Worm (Caenorhabditis elegans) whole organism, late embryonic: ENCODE measurements around the gene Y32F6A.5.

ENCODE experiments used
- C08G9.2 ChIP-seq: sonication (generic microtip); optimal IDR thresholded peaks from 2 replicates; lab custom pipeline; 2016; ENCODE audit warnings: mild to moderate bottlenecking, missing genetic modification characterization, moderate library complexity, missing compliant biosample characterization
- C38D4.7 ChIP-seq: fragments of 200-800 bp; sonication (Bioruptor generic); optimal IDR thresholded peaks from 2 replicates; lab custom pipeline; 2018; ENCODE audit warnings: mild to moderate bottlenecking, missing genetic modification characterization, moderate library complexity, missing compliant biosample characterization
- F13H6.1 ChIP-seq: sonication (generic microtip); optimal IDR thresholded peaks from 2 replicates; lab custom pipeline; 2016; ENCODE audit warnings: missing genetic modification characterization, missing compliant biosample characterization
- K02D7.2 ChIP-seq: sonication (generic microtip); optimal IDR thresholded peaks from 2 replicates; lab custom pipeline; 2017; ENCODE audit warnings: mild to moderate bottlenecking, missing genetic modification characterization, missing compliant biosample characterization
- T23F11.4 ChIP-seq: fragments of 200-800 bp; sonication (Bioruptor generic); optimal IDR thresholded peaks from 2 replicates; lab custom pipeline; 2018; ENCODE audit warnings: mild to moderate bottlenecking, missing genetic modification characterization, missing compliant biosample characterization
- Y22D7AL.16 ChIP-seq: sonication (generic microtip); optimal IDR thresholded peaks from 2 replicates; lab custom pipeline; 2016; ENCODE audit warnings: missing genetic modification characterization, missing compliant biosample characterization
- ceh-14 ChIP-seq: sonication (generic microtip); optimal IDR thresholded peaks from 2 replicates; lab custom pipeline; 2016; ENCODE audit warnings: missing genotype, missing genetic modification characterization, missing compliant biosample characterization
- ceh-18 ChIP-seq: sonication (generic microtip); optimal IDR thresholded peaks from 2 replicates; lab custom pipeline; 2016; ENCODE audit warnings: missing genetic modification characterization, missing compliant biosample characterization
- ceh-2 ChIP-seq: sonication (generic microtip); optimal IDR thresholded peaks from 2 replicates; lab custom pipeline; 2016; ENCODE audit warnings: missing genotype, missing genetic modification characterization, missing compliant biosample characterization
- ceh-22 ChIP-seq: sonication (generic microtip); optimal IDR thresholded peaks from 2 replicates; lab custom pipeline; 2017; ENCODE audit warnings: missing biosample characterization, missing genetic modification characterization
- ceh-31 ChIP-seq: sonication (generic microtip); optimal IDR thresholded peaks from 2 replicates; lab custom pipeline; 2016; ENCODE audit warnings: missing genetic modification characterization, missing compliant biosample characterization
- ceh-45 ChIP-seq: fragments of 200-800 bp; sonication (Bioruptor generic); IDR thresholded peaks from 2 replicates; pipeline ENCODE4 v1.3.6; 2022; ENCODE audit warnings: missing genetic modification reagents, missing genetic modification characterization, missing compliant biosample characterization
- ceh-48 ChIP-seq: sonication (generic microtip); optimal IDR thresholded peaks from 2 replicates; lab custom pipeline; 2016; ENCODE audit warnings: missing genetic modification characterization, inconsistent platforms, missing compliant biosample characterization
- ceh-6 ChIP-seq: fragments of 200-800 bp; sonication (Bioruptor generic); optimal IDR thresholded peaks from 2 replicates; lab custom pipeline; 2018; ENCODE audit warnings: mild to moderate bottlenecking, missing genetic modification characterization, missing compliant biosample characterization
- ceh-9 ChIP-seq: sonication (generic microtip); optimal IDR thresholded peaks from 2 replicates; lab custom pipeline; 2016; ENCODE audit warnings: mild to moderate bottlenecking, missing genetic modification characterization, inconsistent platforms, missing compliant biosample characterization
- che-1 ChIP-seq: sonication (generic microtip); optimal IDR thresholded peaks from 2 replicates; lab custom pipeline; 2016; ENCODE audit warnings: mild to moderate bottlenecking, missing genetic modification characterization, missing compliant biosample characterization
- dve-1 ChIP-seq: sonication (generic microtip); optimal IDR thresholded peaks from 2 replicates; lab custom pipeline; 2017; ENCODE audit warnings: antibody characterized with exemption, mild to moderate bottlenecking, missing genetic modification characterization, missing compliant biosample characterization
- elt-2 ChIP-seq: sonication (generic microtip); optimal IDR thresholded peaks from 2 replicates; lab custom pipeline; 2016; ENCODE audit warnings: missing genetic modification reagents, missing genetic modification characterization, missing compliant biosample characterization
- elt-4 ChIP-seq: sonication (generic microtip); optimal IDR thresholded peaks from 2 replicates; lab custom pipeline; 2016; ENCODE audit warnings: missing genetic modification characterization, missing compliant biosample characterization
- eyg-1 ChIP-seq: sonication (generic microtip); optimal IDR thresholded peaks from 2 replicates; lab custom pipeline; 2016; ENCODE audit warnings: missing genotype, missing genetic modification characterization, missing compliant biosample characterization
- fkh-10 ChIP-seq: fragments of 150-350 bp; optimal IDR thresholded peaks from 2 replicates; lab custom pipeline; 2014; ENCODE audit warnings: missing biosample characterization, missing genetic modification reagents, missing genetic modification characterization
- lim-6 ChIP-seq: sonication (generic microtip); optimal IDR thresholded peaks from 2 replicates; lab custom pipeline; 2016; ENCODE audit warnings: missing genetic modification characterization, missing compliant biosample characterization
- lin-11 ChIP-seq: fragments of 200-800 bp; sonication (Bioruptor generic); optimal IDR thresholded peaks from 2 replicates; lab custom pipeline; 2018; ENCODE audit warnings: mild to moderate bottlenecking, missing genetic modification characterization, missing compliant biosample characterization
- nhr-232 ChIP-seq: sonication (generic microtip); optimal IDR thresholded peaks from 2 replicates; lab custom pipeline; 2016; ENCODE audit warnings: missing genetic modification characterization, missing compliant biosample characterization
- npax-4 ChIP-seq: sonication (generic microtip); optimal IDR thresholded peaks from 2 replicates; lab custom pipeline; 2016; ENCODE audit warnings: missing genetic modification characterization, missing compliant biosample characterization
- odd-2 ChIP-seq: sonication (generic microtip); optimal IDR thresholded peaks from 2 replicates; lab custom pipeline; 2017; ENCODE audit warnings: antibody characterized with exemption, mild to moderate bottlenecking, missing genetic modification characterization, missing compliant biosample characterization
- pat-9 ChIP-seq: fragments of 200-800 bp; sonication (Bioruptor generic); optimal IDR thresholded peaks from 2 replicates; lab custom pipeline; 2018; ENCODE audit warnings: mild to moderate bottlenecking, missing genetic modification characterization, moderate library complexity, missing compliant biosample characterization
- pax-1 ChIP-seq: fragments of 150-350 bp; optimal IDR thresholded peaks from 2 replicates; lab custom pipeline; 2014; ENCODE audit warnings: missing biosample characterization, missing genetic modification characterization
- pha-2 ChIP-seq: sonication (generic microtip); optimal IDR thresholded peaks from 2 replicates; lab custom pipeline; 2017; ENCODE audit warnings: mild to moderate bottlenecking, missing genetic modification characterization, missing compliant biosample characterization
- pqm-1 ChIP-seq: sonication (generic microtip); optimal IDR thresholded peaks from 2 replicates; lab custom pipeline; 2016; ENCODE audit warnings: missing genetic modification characterization, missing compliant biosample characterization
- sdc-2 ChIP-seq: sonication (generic microtip); optimal IDR thresholded peaks from 2 replicates; lab custom pipeline; 2016; ENCODE audit warnings: missing genotype, missing genetic modification characterization, missing compliant biosample characterization
- syd-9 ChIP-seq: sonication (generic microtip); optimal IDR thresholded peaks from 2 replicates; lab custom pipeline; 2016; ENCODE audit warnings: mild to moderate bottlenecking, missing genetic modification characterization, moderate library complexity, missing compliant biosample characterization
- tbx-7 ChIP-seq: sonication (generic microtip); optimal IDR thresholded peaks from 2 replicates; lab custom pipeline; 2016; ENCODE audit warnings: missing genotype, missing genetic modification characterization, missing compliant biosample characterization
- unc-42 ChIP-seq: sonication (generic microtip); optimal IDR thresholded peaks from 2 replicates; lab custom pipeline; 2016; ENCODE audit warnings: missing genotype, missing genetic modification characterization, missing compliant biosample characterization
- zip-5 ChIP-seq: sonication (generic microtip); optimal IDR thresholded peaks from 2 replicates; lab custom pipeline; 2016; ENCODE audit warnings: missing genetic modification characterization, missing compliant biosample characterization
- ztf-16 ChIP-seq: sonication (generic microtip); optimal IDR thresholded peaks from 2 replicates; lab custom pipeline; 2017; ENCODE audit warnings: missing genetic modification characterization, missing compliant biosample characterization

Y32F6A.5 gene

ce11 chrV:10493150-10493549, 39.7 kb upstream of the Y32F6A.5 start, which contains the start of gene ugt-33:
TSS of gene ugt-33 (plus strand) at chrV:10493409.
- no peak for TF ChIP-seq pha-2
- no peak for TF ChIP-seq ceh-18 (tag; lab: Kevin White, UChicago)
- no peak for TF ChIP-seq ztf-16
- no peak for TF ChIP-seq eyg-1 (tag; lab: Kevin White, UChicago)
- TF ChIP-seq sdc-2: no peak
- no peak for TF ChIP-seq ceh-14 (tag; lab: Kevin White, UChicago)
- no peak for TF ChIP-seq zip-5 (tag; lab: Kevin White, UChicago)
- TF ChIP-seq fkh-10: no peak
- TF ChIP-seq ceh-6 (GFP tag; lab: Kevin White, UChicago): no peak
- no peak for TF ChIP-seq pqm-1 (tag; lab: Kevin White, UChicago)
- no peak for TF ChIP-seq lin-11 (tag; lab: Kevin White, UChicago)
- TF ChIP-seq lim-6: no peak
- TF ChIP-seq pax-1 (tag; lab: Kevin White, UChicago): no peak
- TF ChIP-seq tbx-7: no peak
- TF ChIP-seq Y22D7AL.16 (tag; lab: Kevin White, UChicago): no peak
- TF ChIP-seq C08G9.2 (tag; lab: Kevin White, UChicago): no peak
- no peak for TF ChIP-seq T23F11.4
- no peak for TF ChIP-seq ceh-2 (tag; lab: Kevin White, UChicago)
- TF ChIP-seq, all 69 proteins: peak for 0

DNA sequence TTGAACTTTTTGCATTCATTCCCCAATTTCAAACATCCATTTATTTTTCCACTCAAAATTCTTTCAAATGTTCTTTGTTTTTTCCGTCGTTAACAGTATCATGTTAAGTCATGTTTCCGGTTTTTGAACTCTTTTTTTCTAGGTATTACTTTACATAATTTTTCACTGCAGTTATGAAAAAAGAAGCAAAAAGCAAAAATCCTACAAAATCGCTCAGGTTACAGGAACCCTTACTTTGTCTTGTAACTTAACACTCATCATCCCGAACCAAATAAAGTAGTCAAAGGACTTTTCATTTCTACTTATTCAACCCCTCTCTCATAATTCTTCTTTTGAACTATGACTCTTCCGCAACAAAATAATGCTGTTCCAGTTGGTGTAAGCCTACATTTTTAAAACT, 38.0 kb upstream of the Y32F6A.5 start, which contains the start of gene aqp-5:
TSS of gene aqp-5 (plus strand) at position 301 of the 400 bp plus-strand sequence.
- TF ChIP-seq ceh-31 (tag; lab: Kevin White, UChicago) (no peak), Y22D7AL.16 (tag; lab: Kevin White, UChicago) (no peak), pqm-1 (tag; lab: Kevin White, UChicago) (no peak), K02D7.2 (tag; lab: Kevin White, UChicago) (no peak), ceh-48 (tag; lab: Kevin White, UChicago) (no peak), odd-2 (no peak), elt-4 (tag; lab: Kevin White, UChicago) (no peak), ceh-9 (tag; lab: Kevin White, UChicago) (no peak), C38D4.7 (GFP tag; lab: Kevin White, UChicago) (no peak), ceh-14 (tag; lab: Kevin White, UChicago) (no peak), fkh-10 (no peak), pax-1 (tag; lab: Kevin White, UChicago) (no peak), elt-2 (tag; lab: Kevin White, UChicago) (no peak), ceh-45 (GFP tag; lab: Robert Waterston, UW) (no peak), F13H6.1 (tag; lab: Kevin White, UChicago) (no peak)

- TF ChIP-seq lim-6: no peak
- TF ChIP-seq che-1: no peak
- no peak for TF ChIP-seq C08G9.2 (tag; lab: Kevin White, UChicago)
- TF ChIP-seq sdc-2: no peak
- TF ChIP-seq ceh-22 (tag; lab: Kevin White, UChicago): no peak
- no peak for TF ChIP-seq dve-1 (tag; lab: Kevin White, UChicago)
- TF ChIP-seq pat-9 (tag; lab: Kevin White, UChicago): no peak
- no peak for TF ChIP-seq F13H6.1 (tag; lab: Kevin White, UChicago)
- TF ChIP-seq npax-4 (tag; lab: Kevin White, UChicago): no peak
- no peak for TF ChIP-seq lin-11 (tag; lab: Kevin White, UChicago)
- no peak for TF ChIP-seq ceh-18 (tag; lab: Kevin White, UChicago)
- TF ChIP-seq nhr-232 (tag; lab: Kevin White, UChicago): no peak
- no peak for TF ChIP-seq ztf-16
- TF ChIP-seq unc-42 (tag; lab: Kevin White, UChicago): no peak
- no peak for TF ChIP-seq syd-9 (tag; lab: Kevin White, UChicago)
Measured at ce11 chrV:10489998-10490397, 36.6 kb upstream of the Y32F6A.5 start, which contains the start of gene ncx-5. TSS of gene ncx-5 (minus strand) at chrV:10490098.

DNA sequence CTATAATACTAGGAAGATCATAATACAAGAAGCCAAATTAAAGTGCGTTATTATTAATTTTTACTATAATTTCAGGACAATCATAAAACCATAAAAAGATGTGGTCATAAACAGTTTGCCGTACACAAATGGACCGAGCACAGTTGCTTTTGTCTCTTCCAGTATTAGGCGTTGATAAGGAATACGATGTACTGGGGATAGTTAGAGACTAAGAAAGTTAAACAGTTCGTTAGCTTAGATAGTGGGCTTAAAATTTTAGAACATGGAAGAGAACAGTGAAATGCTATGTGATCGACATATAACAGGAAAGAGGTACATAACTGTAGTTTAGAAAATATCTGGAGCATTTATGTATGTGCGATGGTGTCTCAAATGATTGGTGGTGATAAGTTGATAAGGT, 32.0 kb upstream of the Y32F6A.5 start:
- TF ChIP-seq elt-2 (tag; lab: Kevin White, UChicago): peak; percentile 43
- TF ChIP-seq sdc-2: no peak
